Fruit fly (Drosophila melanogaster): ENCODE data around the gene Uros1.
A peak's percentile ranks its signal among the peaks of the same experiment; 100 is the strongest.

The Uros1 gene

dm6 chrX:8901447-8901846 lies 1.4 kb upstream of the Uros1 start, which contains the start of gene Rbm13 (continued):
- no peak for TF ChIP-seq CG5245 (GFP tag; optimal IDR thresholded peaks at IDR 0.05)
- no peak for TF ChIP-seq dan (GFP tag; IDR thresholded peaks at IDR 0.05)
- TF ChIP-seq cad (GFP tag; optimal IDR thresholded peaks at IDR 0.05) = no peak
- TF ChIP-seq Med (GFP tag) = no peak
- no peak for TF ChIP-seq wek (GFP tag; optimal IDR thresholded peaks at IDR 0.05)
- no peak for TF ChIP-seq crol (GFP tag; IDR thresholded peaks at IDR 0.05)
- peak; percentile 54 for TF ChIP-seq Max (GFP tag; optimal IDR thresholded peaks at IDR 0.05)
- TF ChIP-seq schlank (tag; optimal IDR thresholded peaks at IDR 0.05) = no peak
- no peak for TF ChIP-seq CG14667 (GFP tag; IDR thresholded peaks at IDR 0.05)
- no peak for TF ChIP-seq jigr1 (GFP tag; IDR thresholded peaks at IDR 0.05)
- no peak for TF ChIP-seq CG7357 (GFP tag; IDR thresholded peaks at IDR 0.05)
- TF ChIP-seq CG8478 (optimal IDR thresholded peaks at IDR 0.05) = no peak
- no peak for TF ChIP-seq CG9876 (GFP tag; optimal IDR thresholded peaks at IDR 0.05)
- no peak for TF ChIP-seq Gug (GFP tag; IDR thresholded peaks at IDR 0.05)
- no peak for TF ChIP-seq sna (GFP tag; IDR thresholded peaks at IDR 0.05; ENCODE audit: partially characterized antibody)
- no peak for TF ChIP-seq CG10959 (GFP tag; IDR thresholded peaks at IDR 0.05)
- TF ChIP-seq tap (tag; optimal IDR thresholded peaks at IDR 0.05) = no peak
- no peak for TF ChIP-seq unpg (GFP tag; optimal IDR thresholded peaks at IDR 0.05)
- TF ChIP-seq crp (GFP tag; optimal IDR thresholded peaks at IDR 0.05) = peak in 1 of 2 experiments; percentile 69
- TF ChIP-seq Adf1 (GFP tag; IDR thresholded peaks at IDR 0.05) = no peak
- peak; percentile 56 for TF ChIP-seq pzg (GFP tag; optimal IDR thresholded peaks at IDR 0.05)
- no peak for TF ChIP-seq CG13123 (GFP tag; optimal IDR thresholded peaks at IDR 0.05)
- no peak for TF ChIP-seq slp2 (GFP tag; optimal IDR thresholded peaks at IDR 0.05)
- TF ChIP-seq pb (GFP tag; optimal IDR thresholded peaks at IDR 0.05) = no peak
- no peak for TF ChIP-seq repo (GFP tag; optimal IDR thresholded peaks at IDR 0.05)
- TF ChIP-seq sens-2 (GFP tag; IDR thresholded peaks at IDR 0.05) = no peak
- TF ChIP-seq unc-4 (GFP tag; IDR thresholded peaks at IDR 0.05; ENCODE audit: partially characterized antibody) = peak; percentile 72
- TF ChIP-seq gro (GFP tag; optimal IDR thresholded peaks at IDR 0.05) = no peak
- no peak for TF ChIP-seq CG10366 (GFP tag; IDR thresholded peaks at IDR 0.05)
- no peak for TF ChIP-seq fd64A (GFP tag; optimal IDR thresholded peaks at IDR 0.05)
- no peak for TF ChIP-seq CG13296 (GFP tag; optimal IDR thresholded peaks at IDR 0.05)
- TF ChIP-seq BEAF-32 (GFP tag; optimal IDR thresholded peaks at IDR 0.05) = peak; percentile 70
- TF ChIP-seq jumu (GFP tag; optimal IDR thresholded peaks at IDR 0.05) = no peak
- TF ChIP-seq sisA (GFP tag; IDR thresholded peaks at IDR 0.05) = no peak
- no peak for TF ChIP-seq Dip2 (GFP tag; IDR thresholded peaks at IDR 0.05)
- peak; percentile 65 for TF ChIP-seq HLH4C (GFP tag; IDR thresholded peaks at IDR 0.05; ENCODE audit: partially characterized antibody)
- no peak for TF ChIP-seq Mad (GFP tag; optimal IDR thresholded peaks at IDR 0.05)
- peak; percentile 59 for TF ChIP-seq CG13287 (GFP tag; IDR thresholded peaks at IDR 0.05; ENCODE audit: partially characterized antibody)
- peak; percentile 38 for TF ChIP-seq CG2116 (GFP tag; optimal IDR thresholded peaks at IDR 0.05)
- TF ChIP-seq CG18476 (GFP tag; optimal IDR thresholded peaks at IDR 0.05) = no peak
- no peak for TF ChIP-seq Camta (GFP tag; optimal IDR thresholded peaks at IDR 0.05)
- TF ChIP-seq CG15479 (GFP tag; optimal IDR thresholded peaks at IDR 0.05) = peak; percentile 48
- TF ChIP-seq Atf3 (GFP tag; optimal IDR thresholded peaks at IDR 0.05) = no peak
- TF ChIP-seq abd-A (tag; optimal IDR thresholded peaks at IDR 0.05) = no peak
- TF ChIP-seq peb (GFP tag; IDR thresholded peaks at IDR 0.05) = no peak
- no peak for TF ChIP-seq ind (GFP tag; optimal IDR thresholded peaks at IDR 0.05)
- peak; percentile 69 for TF ChIP-seq Scr (GFP tag; IDR thresholded peaks at IDR 0.05; ENCODE audit: partially characterized antibody)
- peak; percentile 16; the same call in 1 of the 3 replicates for TF ChIP-seq CG14860 (GFP tag; IDR thresholded peaks at IDR 0.05; ENCODE audit: partially characterized antibody)
- TF ChIP-seq CrebB (tag; optimal IDR thresholded peaks at IDR 0.05) = no peak
- no peak for TF ChIP-seq fu2 (GFP tag; optimal IDR thresholded peaks at IDR 0.05)
- no peak for TF ChIP-seq pita (GFP tag; optimal IDR thresholded peaks at IDR 0.05)
- TF ChIP-seq CG10543 (GFP tag; optimal IDR thresholded peaks at IDR 0.05) = no peak

All from whole organism, embryonic.